Worm (Caenorhabditis elegans) whole organism, L2 larva: ENCODE measurements around the gene C01G10.9.

Experiments used
- C34F6.9 ChIP-seq: fragments of 150-350 bp; optimal IDR thresholded peaks from 2 replicates; lab custom pipeline; 2014; ENCODE audit warnings: missing biosample characterization, missing genetic modification characterization
- F13H6.1 ChIP-seq: sonication (generic microtip); optimal IDR thresholded peaks from 2 replicates; lab custom pipeline; 2016; ENCODE audit warnings: missing genetic modification characterization, missing compliant biosample characterization
- R02D3.7 ChIP-seq: fragments of 150-350 bp; optimal IDR thresholded peaks from 2 replicates; lab custom pipeline; 2014; ENCODE audit warnings: missing biosample characterization, missing genetic modification characterization
- Y55F3AM.14 ChIP-seq: fragments of 200-800 bp; sonication (Bioruptor generic); optimal IDR thresholded peaks from 2 replicates; lab custom pipeline; 2018; ENCODE audit warnings: mild to moderate bottlenecking, missing genetic modification characterization, missing compliant biosample characterization
- alr-1 ChIP-seq: fragments of 150-350 bp; optimal IDR thresholded peaks from 2 replicates; lab custom pipeline; 2014; ENCODE audit warnings: missing biosample characterization, missing genetic modification characterization
- aly-2 ChIP-seq: fragments of 150-350 bp; optimal IDR thresholded peaks from 2 replicates; lab custom pipeline; 2014; ENCODE audit warnings: missing biosample characterization, missing genetic modification characterization
- ama-1 ChIP-seq: fragments of 150-350 bp; optimal IDR thresholded peaks from 2 replicates; lab custom pipeline; 2018; ENCODE audit warnings: inconsistent platforms
- blmp-1 ChIP-seq: sonication (generic microtip); optimal IDR thresholded peaks from 2 replicates; lab custom pipeline; 2017; ENCODE audit warnings: missing genetic modification characterization, mild to moderate bottlenecking, missing compliant biosample characterization, antibody characterized with exemption, moderate library complexity; ENCODE audit not compliant: insufficient read depth
- ceh-82 ChIP-seq: fragments of 150-350 bp; optimal IDR thresholded peaks from 2 replicates; lab custom pipeline; 2014; ENCODE audit warnings: missing biosample characterization, missing genetic modification characterization
- crh-2 ChIP-seq: sonication (generic microtip); optimal IDR thresholded peaks from 2 replicates; lab custom pipeline; 2017; ENCODE audit warnings: missing biosample characterization, missing genetic modification characterization
- dmd-4 ChIP-seq: sonication (generic microtip); optimal IDR thresholded peaks from 2 replicates; lab custom pipeline; 2017; ENCODE audit warnings: missing biosample characterization, missing genetic modification characterization
- egl-27 ChIP-seq: sonication (generic microtip); optimal IDR thresholded peaks from 3 replicates; lab custom pipeline; 2017; ENCODE audit warnings: missing biosample characterization, missing genetic modification reagents, missing genetic modification characterization
- elt-1 ChIP-seq: fragments of 150-350 bp; optimal IDR thresholded peaks from 2 replicates; lab custom pipeline; 2014; ENCODE audit warnings: missing biosample characterization, missing genetic modification characterization
- elt-3 ChIP-seq: sonication (generic microtip); optimal IDR thresholded peaks from 2 replicates; lab custom pipeline; 2017; ENCODE audit warnings: missing biosample characterization, missing genetic modification characterization
- fos-1 ChIP-seq: fragments of 150-350 bp; optimal IDR thresholded peaks from 2 replicates; lab custom pipeline; 2014; ENCODE audit warnings: missing biosample characterization, missing genetic modification characterization
- gmeb-1 ChIP-seq: fragments of 150-350 bp; optimal IDR thresholded peaks from 2 replicates; lab custom pipeline; 2014; ENCODE audit warnings: missing biosample characterization, missing genetic modification characterization
- lin-11 ChIP-seq: fragments of 150-350 bp; sonication (generic microtip); optimal IDR thresholded peaks from 2 replicates; lab custom pipeline; 2014; ENCODE audit warnings: missing biosample characterization, missing genetic modification characterization, inconsistent platforms, mixed read lengths
- lin-13 ChIP-seq: fragments of 150-350 bp; optimal IDR thresholded peaks from 2 replicates; lab custom pipeline; 2014; ENCODE audit warnings: missing biosample characterization, missing genetic modification reagents, missing genetic modification characterization
- lin-39 ChIP-seq: fragments of 150-350 bp; optimal IDR thresholded peaks from 2 replicates; lab custom pipeline; 2014; ENCODE audit warnings: missing biosample characterization, missing genetic modification reagents, missing genetic modification characterization
- lsy-2 ChIP-seq, 2 experiments: fragments of 150-350 bp in 1 of 2; sonication (generic microtip) in 1 of 2; optimal IDR thresholded peaks; 2 replicates each; lab custom pipeline; 2014 to 2017; ENCODE audit warnings: missing biosample characterization in 2 of 2, missing genetic modification characterization in 2 of 2
- mab-5 ChIP-seq: fragments of 150-350 bp; optimal IDR thresholded peaks from 2 replicates; lab custom pipeline; 2014; ENCODE audit warnings: missing biosample characterization, missing genetic modification characterization
- mbf-1 ChIP-seq: sonication (generic microtip); optimal IDR thresholded peaks from 2 replicates; lab custom pipeline; 2017; ENCODE audit warnings: missing biosample characterization, missing genetic modification characterization
- mdl-1 ChIP-seq, 2 experiments: fragments of 150-350 bp in 1 of 2; sonication (generic microtip) in 1 of 2; optimal IDR thresholded peaks; 2 replicates each; lab custom pipeline; 2017; ENCODE audit warnings: missing biosample characterization in 2 of 2, missing genetic modification characterization in 2 of 2
- nhr-11 ChIP-seq: fragments of 150-350 bp; optimal IDR thresholded peaks from 2 replicates; lab custom pipeline; 2014; ENCODE audit warnings: missing biosample characterization, missing genetic modification characterization
- nhr-12 ChIP-seq: fragments of 150-350 bp; optimal IDR thresholded peaks from 2 replicates; lab custom pipeline; 2014; ENCODE audit warnings: missing biosample characterization, missing genetic modification characterization
- nhr-129 ChIP-seq: fragments of 150-350 bp; optimal IDR thresholded peaks from 2 replicates; lab custom pipeline; 2014; ENCODE audit warnings: missing biosample characterization, missing genetic modification characterization
- nhr-21 ChIP-seq: fragments of 150-350 bp; optimal IDR thresholded peaks from 2 replicates; lab custom pipeline; 2014; ENCODE audit warnings: missing biosample characterization, missing genetic modification characterization
- nhr-23 ChIP-seq: fragments of 150-350 bp; optimal IDR thresholded peaks from 2 replicates; lab custom pipeline; 2014; ENCODE audit warnings: missing biosample characterization, missing genetic modification reagents, missing genetic modification characterization
- nhr-237 ChIP-seq: fragments of 150-350 bp; optimal IDR thresholded peaks from 2 replicates; lab custom pipeline; 2014; ENCODE audit warnings: missing biosample characterization, missing genetic modification characterization
- nhr-25 ChIP-seq: fragments of 150-350 bp; sonication (generic microtip); optimal IDR thresholded peaks from 3 replicates; lab custom pipeline; 2014; ENCODE audit warnings: missing biosample characterization, missing genetic modification characterization
- nhr-6 ChIP-seq: fragments of 150-350 bp; optimal IDR thresholded peaks from 2 replicates; lab custom pipeline; 2014; ENCODE audit warnings: missing biosample characterization, missing genetic modification characterization
- nhr-77 ChIP-seq: fragments of 150-350 bp; optimal IDR thresholded peaks from 2 replicates; lab custom pipeline; 2014; ENCODE audit warnings: missing biosample characterization, missing genetic modification characterization
- peb-1 ChIP-seq: fragments of 150-350 bp; optimal IDR thresholded peaks from 2 replicates; lab custom pipeline; 2014; ENCODE audit warnings: missing biosample characterization, missing genetic modification characterization
- sem-4 ChIP-seq: fragments of 150-350 bp; optimal IDR thresholded peaks from 2 replicates; lab custom pipeline; 2014; ENCODE audit warnings: missing biosample characterization, missing genetic modification reagents, missing genetic modification characterization
- skn-1 ChIP-seq: sonication (generic microtip); optimal IDR thresholded peaks from 2 replicates; lab custom pipeline; 2017; ENCODE audit warnings: missing biosample characterization, missing genetic modification characterization
- sma-3 ChIP-seq: sonication (generic microtip); optimal IDR thresholded peaks from 2 replicates; lab custom pipeline; 2016; ENCODE audit warnings: missing genetic modification reagents, missing genetic modification characterization, missing compliant biosample characterization
- sma-9 ChIP-seq, 2 experiments: fragments of 150-350 bp in 1 of 2; sonication (generic microtip) in 1 of 2; optimal IDR thresholded peaks; 2 replicates each; lab custom pipeline; 2014 to 2016; ENCODE audit warnings: missing genetic modification characterization in 2 of 2, mild to moderate bottlenecking in 1 of 2, missing biosample characterization in 1 of 2, missing compliant biosample characterization in 1 of 2, missing genetic modification reagents in 1 of 2, moderate library complexity in 1 of 2
- snpc-4 ChIP-seq: fragments of 150-350 bp; optimal IDR thresholded peaks from 2 replicates; lab custom pipeline; 2014; ENCODE audit warnings: missing biosample characterization, missing genetic modification characterization
- unc-39 ChIP-seq: fragments of 150-350 bp; optimal IDR thresholded peaks from 2 replicates; lab custom pipeline; 2014; ENCODE audit warnings: missing biosample characterization, missing genetic modification characterization
- unc-55 ChIP-seq: fragments of 150-350 bp; sonication (generic microtip); optimal IDR thresholded peaks from 3 replicates; lab custom pipeline; 2014; ENCODE audit warnings: missing biosample characterization, missing genetic modification reagents, missing genetic modification characterization
- unc-62 ChIP-seq: fragments of 150-350 bp; optimal IDR thresholded peaks from 2 replicates; lab custom pipeline; 2014; ENCODE audit warnings: missing biosample characterization, missing genetic modification reagents, missing genetic modification characterization
- zag-1 ChIP-seq: fragments of 150-350 bp; optimal IDR thresholded peaks from 2 replicates; lab custom pipeline; 2014; ENCODE audit warnings: missing biosample characterization, missing genetic modification characterization
- ztf-11 ChIP-seq: sonication (generic microtip); optimal IDR thresholded peaks from 2 replicates; lab custom pipeline; 2017; ENCODE audit warnings: missing biosample characterization, missing genetic modification characterization
- ztf-4 ChIP-seq: fragments of 150-350 bp; optimal IDR thresholded peaks from 2 replicates; lab custom pipeline; 2014; ENCODE audit warnings: missing biosample characterization, missing genetic modification characterization

Gene C01G10.9

ce11 chrV:15068378-15068777 lies 14.0 kb upstream of the C01G10.9 start, which contains the start of gene dnj-3:
dnj-3 (plus strand) TSS chrV:15068678.
- TF ChIP-seq lin-11 (tag; lab: Kevin White, UChicago) (no peak), nhr-77 (tag; lab: Kevin White, UChicago) (no peak), nhr-6 (tag; lab: Kevin White, UChicago) (no peak), zag-1 (tag; lab: Kevin White, UChicago) (no peak), sma-3 (GFP tag; lab: Kevin White, UChicago) (no peak), mbf-1 (no peak), dmd-4 (tag; lab: Kevin White, UChicago) (no peak), gmeb-1 (tag; lab: Kevin White, UChicago) (no peak), alr-1 (tag; lab: Kevin White, UChicago) (no peak), egl-27 (no peak)

- TF ChIP-seq lsy-2 (tag; optimal IDR thresholded peaks at IDR 0.05; lab: Kevin White, UChicago) (peak in 1 of 2 experiments; percentile 70), peb-1 (tag; lab: Kevin White, UChicago) (no peak)
These were observed 12.8 kb upstream of the C01G10.9 start for ce11 chrV:15069435-15069985.

- TF ChIP-seq lsy-2 (tag; optimal IDR thresholded peaks at IDR 0.05; lab: Kevin White, UChicago) (peak; percentile 50 to 87), unc-62 (GFP tag; lab: Kevin White, UChicago) (peak; percentile 6), nhr-237 (tag; lab: Kevin White, UChicago) (no peak), lin-13 (GFP tag; lab: Kevin White, UChicago) (peak; percentile 75), F13H6.1 (tag; lab: Kevin White, UChicago) (peak; percentile 94), alr-1 (tag; lab: Kevin White, UChicago) (no peak), gmeb-1 (tag; lab: Kevin White, UChicago) (no peak), aly-2 (tag; lab: Kevin White, UChicago) (no peak), Y55F3AM.14 (GFP tag; lab: Kevin White, UChicago) (peak; percentile 77), sma-9 (GFP tag; optimal IDR thresholded peaks at IDR 0.05; lab: Kevin White, UChicago) (peak; percentile 84), sma-9 (tag; optimal IDR thresholded peaks at IDR 0.05; lab: Kevin White, UChicago) (no peak), nhr-129 (tag; lab: Kevin White, UChicago) (peak; percentile 92), ceh-82 (tag; lab: Kevin White, UChicago) (no peak), sma-3 (GFP tag; lab: Kevin White, UChicago) (peak; percentile 33), zag-1 (tag; lab: Kevin White, UChicago) (peak; percentile 79), ztf-11 (tag; lab: Kevin White, UChicago) (no peak), mbf-1 (no peak), elt-1 (tag; lab: Kevin White, UChicago) (no peak), fos-1 (tag; lab: Kevin White, UChicago) (peak; percentile 68), lin-39 (tag; lab: Kevin White, UChicago) (peak; percentile 47), elt-3 (tag; lab: Kevin White, UChicago) (no peak), nhr-25 (peak; percentile 42), nhr-21 (tag; lab: Kevin White, UChicago) (peak; percentile 45), ama-1 (lab: Kevin White, UChicago) (no peak), egl-27 (peak; percentile 83), sem-4 (tag; lab: Kevin White, UChicago) (peak; percentile 25), nhr-77 (tag; lab: Kevin White, UChicago) (no peak), unc-39 (tag; lab: Kevin White, UChicago) (peak; percentile 28), nhr-23 (tag; lab: Kevin White, UChicago) (no peak), unc-55 (GFP tag; lab: Kevin White, UChicago) (peak; percentile 58), mdl-1 (tag; optimal IDR thresholded peaks at IDR 0.05; lab: Kevin White, UChicago) (peak in 1 of 2 experiments; percentile 73), crh-2 (tag; lab: Kevin White, UChicago) (peak; percentile 88), R02D3.7 (tag; lab: Kevin White, UChicago) (peak; percentile 13), dmd-4 (tag; lab: Kevin White, UChicago) (no peak), blmp-1 (no peak), C34F6.9 (tag; lab: Kevin White, UChicago) (peak; percentile 96), ztf-4 (tag; lab: Kevin White, UChicago) (peak; percentile 40), nhr-12 (tag; lab: Kevin White, UChicago) (no peak), nhr-11 (tag; lab: Kevin White, UChicago) (no peak), lin-11 (tag; lab: Kevin White, UChicago) (no peak), snpc-4 (tag; lab: Kevin White, UChicago) (no peak), peb-1 (tag; lab: Kevin White, UChicago) (no peak), mab-5 (peak; percentile 86), skn-1 (tag; lab: Kevin White, UChicago) (no peak)
These were observed 11.1 kb upstream of the C01G10.9 start, which contains the start of gene unc-76 for ce11 chrV:15071015-15071810. unc-76 (plus strand) TSS chrV:15071760.
